Worm (Caenorhabditis elegans) whole organism, L1 larva: ENCODE data around the gene parn-1.

Experiments used
- blmp-1 ChIP-seq: fragments of 150-350 bp; optimal IDR thresholded peaks from 2 replicates; lab custom pipeline; 2014; ENCODE audit warnings: missing biosample characterization, missing genetic modification characterization
- ceh-82 ChIP-seq, 3 experiments: fragments of 150-350 bp in 1 of 3; sonication (generic microtip) in 2 of 3; optimal IDR thresholded peaks; 2 replicates each; lab custom pipeline; 2014 to 2017; ENCODE audit warnings: missing biosample characterization in 3 of 3, missing genetic modification characterization in 3 of 3
- fkh-10 ChIP-seq: sonication (generic microtip); optimal IDR thresholded peaks from 2 replicates; lab custom pipeline; 2017; ENCODE audit warnings: missing biosample characterization, missing genetic modification reagents, missing genetic modification characterization
- fos-1 ChIP-seq: fragments of 150-350 bp; optimal IDR thresholded peaks from 2 replicates; lab custom pipeline; 2014; ENCODE audit warnings: missing biosample characterization, missing genetic modification characterization
- jun-1 ChIP-seq: fragments of 150-350 bp; optimal IDR thresholded peaks from 2 replicates; lab custom pipeline; 2014; ENCODE audit warnings: missing biosample characterization, missing genetic modification reagents, missing genetic modification characterization
- mep-1 ChIP-seq: fragments of 150-350 bp; optimal IDR thresholded peaks from 2 replicates; lab custom pipeline; 2014; ENCODE audit warnings: missing biosample characterization, missing genetic modification characterization
- nhr-12 ChIP-seq: sonication (generic microtip); optimal IDR thresholded peaks from 2 replicates; lab custom pipeline; 2017; ENCODE audit warnings: missing biosample characterization, missing genetic modification characterization
- nhr-237 ChIP-seq: fragments of 150-350 bp; optimal IDR thresholded peaks from 2 replicates; lab custom pipeline; 2014; ENCODE audit warnings: missing biosample characterization, missing genetic modification characterization
- nhr-77 ChIP-seq: fragments of 150-350 bp; optimal IDR thresholded peaks from 2 replicates; lab custom pipeline; 2014; ENCODE audit warnings: missing biosample characterization, missing genetic modification characterization
- pqm-1 ChIP-seq: sonication (generic microtip); optimal IDR thresholded peaks from 3 replicates; lab custom pipeline; 2017; ENCODE audit warnings: missing biosample characterization, missing genetic modification characterization
- unc-30 ChIP-seq: sonication (generic microtip); optimal IDR thresholded peaks from 2 replicates; lab custom pipeline; 2017; ENCODE audit warnings: missing biosample characterization, missing genetic modification characterization
- unc-62 ChIP-seq: fragments of 150-350 bp; optimal IDR thresholded peaks from 2 replicates; lab custom pipeline; 2014; ENCODE audit warnings: missing biosample characterization, missing genetic modification reagents, missing genetic modification characterization
- ztf-11 ChIP-seq, 2 experiments: sonication (generic microtip); optimal IDR thresholded peaks; 2 replicates each; lab custom pipeline; 2016 to 2017; ENCODE audit warnings: missing genetic modification characterization in 2 of 2, missing biosample characterization in 1 of 2, missing compliant biosample characterization in 1 of 2

- TF ChIP-seq ztf-11 (tag; optimal IDR thresholded peaks at IDR 0.05; lab: Kevin White, UChicago) (no peak), pqm-1 (tag; lab: Kevin White, UChicago) (no peak), blmp-1 (tag; lab: Kevin White, UChicago) (no peak), nhr-12 (no peak), fos-1 (tag; lab: Kevin White, UChicago) (no peak), ceh-82 (tag; optimal IDR thresholded peaks at IDR 0.05; lab: Kevin White, UChicago) (no peak), unc-30 (tag; lab: Kevin White, UChicago) (no peak), fkh-10 (GFP tag; lab: Kevin White, UChicago) (no peak), mep-1 (tag; lab: Kevin White, UChicago) (no peak), nhr-77 (tag; lab: Kevin White, UChicago) (no peak), jun-1 (tag; lab: Kevin White, UChicago) (no peak), nhr-237 (tag; lab: Kevin White, UChicago) (no peak), unc-62 (no peak)
Measured at ce11 chrV:12683205-12683604, 11.8 kb downstream of the parn-1 start.
